Worm (Caenorhabditis elegans) whole organism, young adult: ENCODE measurements around the gene lgc-48.

Experiments
- F22D6.2 ChIP-seq: sonication (generic microtip); optimal IDR thresholded peaks from 2 replicates; lab custom pipeline; 2016; ENCODE audit warnings: mild to moderate bottlenecking, missing genetic modification characterization, missing compliant biosample characterization
- T26A5.8 ChIP-seq: sonication (generic microtip); optimal IDR thresholded peaks from 2 replicates; lab custom pipeline; 2016; ENCODE audit warnings: missing genetic modification characterization, missing compliant biosample characterization
- Y56A3A.18 ChIP-seq: fragments of 200-800 bp; sonication (Bioruptor generic); IDR thresholded peaks from 2 replicates; pipeline ENCODE4 v1.3.6; 2022; ENCODE audit warnings: missing genetic modification reagents, missing genetic modification characterization, missing compliant biosample characterization
- chd-7 ChIP-seq: sonication (generic microtip); optimal IDR thresholded peaks from 2 replicates; lab custom pipeline; 2016; ENCODE audit warnings: mild to moderate bottlenecking, missing genetic modification characterization, moderate library complexity, missing compliant biosample characterization
- dpl-1 ChIP-seq: fragments of 150-350 bp; optimal IDR thresholded peaks from 2 replicates; lab custom pipeline; 2014; ENCODE audit warnings: missing biosample characterization, missing genetic modification reagents, missing genetic modification characterization
- hrde-1 ChIP-seq: sonication (generic microtip); optimal IDR thresholded peaks from 2 replicates; lab custom pipeline; 2016; ENCODE audit warnings: missing genetic modification characterization, mild to moderate bottlenecking, missing compliant biosample characterization, moderate library complexity, missing genotype, missing genetic modification reagents, borderline replicate concordance
- madf-8 ChIP-seq: fragments of 200-800 bp; sonication (Bioruptor generic); conservative IDR thresholded peaks from 2 replicates; pipeline ENCODE4 v1.3.6; 2022; ENCODE audit warnings: missing genetic modification reagents, missing genetic modification characterization, missing compliant biosample characterization
- nhr-90 ChIP-seq: sonication (generic microtip); optimal IDR thresholded peaks from 2 replicates; lab custom pipeline; 2016; ENCODE audit warnings: missing genotype, mild to moderate bottlenecking, missing genetic modification characterization, missing compliant biosample characterization
- rpc-1 ChIP-seq, 2 experiments: fragments of 150-350 bp in 1 of 2; sonication (generic microtip) in 1 of 2; optimal IDR thresholded peaks; 2 replicates each; lab custom pipeline; 2014 to 2018; ENCODE audit warnings: missing biosample characterization in 1 of 2, missing genetic modification characterization in 1 of 2, missing genetic modification reagents in 1 of 2, missing genotype in 1 of 2
- tbp1 ChIP-seq: fragments of 200-800 bp; sonication (Bioruptor generic); optimal IDR thresholded peaks from 2 replicates; lab custom pipeline; 2018; ENCODE audit warnings: mild to moderate bottlenecking, missing genetic modification characterization, missing compliant biosample characterization
- unc-62 ChIP-seq: fragments of 150-350 bp; optimal IDR thresholded peaks from 2 replicates; lab custom pipeline; 2014; ENCODE audit warnings: missing biosample characterization, missing genetic modification reagents, missing genetic modification characterization

ce11 chrV:13298706-13299105, 41.3 kb upstream of the lgc-48 start:
- TF ChIP-seq madf-8 (GFP tag; lab: Robert Waterston, UW), result no peak
- no peak for TF ChIP-seq rpc-1 (optimal IDR thresholded peaks at IDR 0.05; lab: Kevin White, UChicago)
- no peak for TF ChIP-seq rpc-1 (tag; optimal IDR thresholded peaks at IDR 0.05; lab: Kevin White, UChicago)
- TF ChIP-seq F22D6.2 (tag; lab: Kevin White, UChicago), result no peak
- TF ChIP-seq Y56A3A.18 (GFP tag; lab: Robert Waterston, UW), result no peak
- TF ChIP-seq T26A5.8 (tag; lab: Kevin White, UChicago), result no peak
- TF ChIP-seq tbp1 (GFP tag; lab: Kevin White, UChicago), result no peak
- no peak for TF ChIP-seq chd-7
- TF ChIP-seq hrde-1, result no peak
- TF ChIP-seq unc-62 (GFP tag; lab: Kevin White, UChicago), result no peak
- TF ChIP-seq nhr-90, result no peak
- TF ChIP-seq dpl-1 (GFP tag; lab: Kevin White, UChicago), result no peak
